Fruit fly (Drosophila melanogaster) whole organism, prepupa: ENCODE data around the gene Wnt4.

Source experiments
- Blimp-1 ChIP-seq: fragments of 200-800 bp; sonication (Bioruptor generic); optimal IDR thresholded peaks from 3 replicates; lab custom pipeline; 2017; ENCODE audit warnings: missing biosample characterization, missing genetic modification characterization, mild to moderate bottlenecking, moderate library complexity, missing genetic modification reagents
- CG10631 ChIP-seq: fragments of 200-800 bp; sonication (Bioruptor generic); optimal IDR thresholded peaks from 2 replicates; lab custom pipeline; 2016; ENCODE audit warnings: missing biosample characterization, missing genetic modification characterization
- CG10669 ChIP-seq: fragments of 200-800 bp; sonication (Bioruptor generic); optimal IDR thresholded peaks from 3 replicates; lab custom pipeline; 2018; ENCODE audit warnings: missing biosample characterization, mild to moderate bottlenecking, missing genetic modification characterization, moderate library complexity
- CG11294 ChIP-seq: fragments of 200-800 bp; sonication (Bioruptor generic); IDR thresholded peaks from 2 replicates; pipeline ENCODE4 v1.3.6; 2022; ENCODE audit warnings: missing biosample characterization, missing genetic modification characterization
- CG11762 ChIP-seq: fragments of 200-800 bp; sonication (Bioruptor generic); optimal IDR thresholded peaks from 3 replicates; lab custom pipeline; 2016; ENCODE audit warnings: missing biosample characterization, missing genetic modification characterization; ENCODE audit not compliant: insufficient read depth
- CG11902 ChIP-seq: fragments of 200-800 bp; sonication (Bioruptor generic); optimal IDR thresholded peaks from 3 replicates; lab custom pipeline; 2016; ENCODE audit warnings: missing biosample characterization, missing genetic modification characterization
- CG1621 ChIP-seq: fragments of 200-800 bp; sonication (Bioruptor generic); optimal IDR thresholded peaks from 3 replicates; lab custom pipeline; 2018; ENCODE audit warnings: missing biosample characterization, mild to moderate bottlenecking, missing genetic modification characterization
- CG16779 ChIP-seq: fragments of 200-800 bp; sonication (Bioruptor generic); optimal IDR thresholded peaks from 3 replicates; lab custom pipeline; 2017; ENCODE audit warnings: missing biosample characterization, mild to moderate bottlenecking, missing genetic modification characterization
- CG3032 ChIP-seq: fragments of 200-800 bp; optimal IDR thresholded peaks from 2 replicates; lab custom pipeline; 2019; ENCODE audit warnings: missing biosample characterization, mild to moderate bottlenecking, missing genetic modification characterization, moderate library complexity
- CG31627 ChIP-seq: fragments of 200-800 bp; sonication (Bioruptor generic); optimal IDR thresholded peaks from 3 replicates; lab custom pipeline; 2016; ENCODE audit warnings: missing biosample characterization, missing genetic modification characterization
- CG34406 ChIP-seq: fragments of 200-800 bp; sonication (Bioruptor generic); optimal IDR thresholded peaks from 3 replicates; lab custom pipeline; 2016; ENCODE audit warnings: missing biosample characterization, missing genetic modification characterization
- CG3919 ChIP-seq: fragments of 200-800 bp; sonication (Bioruptor generic); optimal IDR thresholded peaks from 3 replicates; lab custom pipeline; 2016; ENCODE audit warnings: missing biosample characterization, missing genetic modification characterization
- CG4318 ChIP-seq: fragments of 200-800 bp; sonication (Bioruptor generic); optimal IDR thresholded peaks from 3 replicates; lab custom pipeline; 2017; ENCODE audit warnings: missing biosample characterization, mild to moderate bottlenecking, missing genetic modification characterization
- CG6163 ChIP-seq: fragments of 200-800 bp; sonication (Bioruptor generic); IDR thresholded peaks from 3 replicates; pipeline ENCODE4 v1.3.6; 2022; ENCODE audit warnings: missing biosample characterization, missing genetic modification characterization
- CG6792 ChIP-seq: fragments of 200-800 bp; sonication (Bioruptor generic); optimal IDR thresholded peaks from 3 replicates; lab custom pipeline; 2016; ENCODE audit warnings: missing biosample characterization, missing genetic modification characterization
- CG6808 ChIP-seq: fragments of 200-800 bp; sonication (Bioruptor generic); optimal IDR thresholded peaks from 3 replicates; lab custom pipeline; 2017; ENCODE audit warnings: missing biosample characterization, missing genetic modification characterization, mild to moderate bottlenecking, moderate library complexity, missing genetic modification reagents
- CG8119 ChIP-seq: fragments of 200-800 bp; sonication (Bioruptor generic); IDR thresholded peaks from 3 replicates; pipeline ENCODE4 v1.3.6; 2022; ENCODE audit warnings: missing biosample characterization, missing genetic modification characterization
- CG8319 ChIP-seq: fragments of 200-800 bp; sonication (Bioruptor generic); optimal IDR thresholded peaks from 3 replicates; lab custom pipeline; 2016; ENCODE audit warnings: missing biosample characterization, missing genetic modification characterization
- CG8632 ChIP-seq: fragments of 200-800 bp; sonication (Bioruptor generic); optimal IDR thresholded peaks from 3 replicates; lab custom pipeline; 2016; ENCODE audit warnings: missing biosample characterization, missing genetic modification characterization
- Eip78C ChIP-seq: fragments of 200-800 bp; sonication (Bioruptor generic); peaks from one replicate; lab custom pipeline; 2016; ENCODE audit warnings: missing biosample characterization, missing genetic modification characterization
- Eip93F ChIP-seq: fragments of 200-800 bp; sonication (Bioruptor generic); optimal IDR thresholded peaks from 2 replicates; lab custom pipeline; 2016; ENCODE audit warnings: missing biosample characterization, mild to moderate bottlenecking, missing genetic modification characterization
- Ets96B ChIP-seq: fragments of 200-800 bp; optimal IDR thresholded peaks from 2 replicates; lab custom pipeline; 2019; ENCODE audit warnings: missing biosample characterization, mild to moderate bottlenecking, missing genetic modification characterization, moderate library complexity
- Hr38 ChIP-seq: sonication (Bioruptor generic); optimal IDR thresholded peaks from 2 replicates; lab custom pipeline; 2016; ENCODE audit warnings: missing biosample characterization, missing genetic modification characterization
- Hr39 ChIP-seq: fragments of 200-800 bp; sonication (Bioruptor generic); optimal IDR thresholded peaks from 2 replicates; lab custom pipeline; 2016; ENCODE audit warnings: missing biosample characterization, missing genetic modification characterization
- Hr4 ChIP-seq: fragments of 200-800 bp; sonication (Bioruptor generic); optimal IDR thresholded peaks from 3 replicates; lab custom pipeline; 2016; ENCODE audit warnings: missing biosample characterization, missing genetic modification characterization
- Lpt ChIP-seq: fragments of 200-800 bp; sonication (Bioruptor generic); optimal IDR thresholded peaks from 3 replicates; lab custom pipeline; 2016; ENCODE audit warnings: missing biosample characterization, missing genetic modification characterization
- Met ChIP-seq: fragments of 200-800 bp; sonication (Bioruptor generic); optimal IDR thresholded peaks from 3 replicates; lab custom pipeline; 2016; ENCODE audit warnings: missing biosample characterization, missing genetic modification characterization
- OdsH ChIP-seq: fragments of 200-800 bp; sonication (Bioruptor generic); optimal IDR thresholded peaks from 3 replicates; lab custom pipeline; 2016; ENCODE audit warnings: missing biosample characterization, missing genetic modification characterization
- Smox ChIP-seq: fragments of 200-800 bp; sonication (Bioruptor generic); optimal IDR thresholded peaks from 3 replicates; lab custom pipeline; 2016; ENCODE audit warnings: missing biosample characterization, missing genetic modification characterization
- Sox102F ChIP-seq: fragments of 200-800 bp; sonication (Bioruptor generic); optimal IDR thresholded peaks from 2 replicates; lab custom pipeline; 2016; ENCODE audit warnings: missing biosample characterization, mild to moderate bottlenecking, missing genetic modification characterization
- Sox15 ChIP-seq: fragments of 200-800 bp; sonication (Bioruptor generic); optimal IDR thresholded peaks from 3 replicates; lab custom pipeline; 2016; ENCODE audit warnings: missing biosample characterization, missing genetic modification characterization
- achi ChIP-seq: fragments of 200-800 bp; sonication (Bioruptor generic); optimal IDR thresholded peaks from 3 replicates; lab custom pipeline; 2016; ENCODE audit warnings: missing biosample characterization, missing genetic modification characterization
- acj6 ChIP-seq: fragments of 200-800 bp; sonication (Bioruptor generic); optimal IDR thresholded peaks from 3 replicates; lab custom pipeline; 2016; ENCODE audit warnings: missing biosample characterization, missing genetic modification characterization
- dac ChIP-seq: fragments of 200-800 bp; sonication (Bioruptor generic); optimal IDR thresholded peaks from 2 replicates; lab custom pipeline; 2017; ENCODE audit warnings: missing biosample characterization, mild to moderate bottlenecking, missing genetic modification characterization
- dsx ChIP-seq: fragments of 200-800 bp; optimal IDR thresholded peaks from 3 replicates; lab custom pipeline; 2019; ENCODE audit warnings: missing biosample characterization, mild to moderate bottlenecking, missing genetic modification characterization, moderate library complexity; ENCODE audit not compliant: poor library complexity, severe bottlenecking
- eg ChIP-seq: fragments of 200-800 bp; sonication (Bioruptor generic); IDR thresholded peaks from 3 replicates; pipeline ENCODE4 v1.3.6; 2022; ENCODE audit warnings: missing biosample characterization, missing genetic modification characterization
- esn ChIP-seq: fragments of 200-800 bp; sonication (Bioruptor generic); optimal IDR thresholded peaks from 2 replicates; lab custom pipeline; 2016; ENCODE audit warnings: missing biosample characterization, mild to moderate bottlenecking, missing genetic modification characterization, moderate library complexity
- fd85E ChIP-seq: fragments of 200-800 bp; sonication (Bioruptor generic); optimal IDR thresholded peaks from 3 replicates; lab custom pipeline; 2016; ENCODE audit warnings: missing biosample characterization, missing genetic modification characterization
- fkh ChIP-seq: fragments of 200-800 bp; sonication (Bioruptor generic); optimal IDR thresholded peaks from 3 replicates; lab custom pipeline; 2017; ENCODE audit warnings: missing biosample characterization, mild to moderate bottlenecking, missing genetic modification characterization, moderate library complexity
- net ChIP-seq: fragments of 200-800 bp; sonication (Bioruptor generic); optimal IDR thresholded peaks from 3 replicates; lab custom pipeline; 2016; ENCODE audit warnings: missing biosample characterization, missing genetic modification characterization
- pdm3 ChIP-seq: fragments of 200-800 bp; sonication (Bioruptor generic); optimal IDR thresholded peaks from 3 replicates; lab custom pipeline; 2016; ENCODE audit warnings: missing biosample characterization, missing genetic modification characterization
- salr ChIP-seq, 2 experiments: fragments of 200-800 bp; sonication (Bioruptor generic); optimal IDR thresholded peaks; 3 replicates each; lab custom pipeline; 2016 to 2018; ENCODE audit warnings: missing biosample characterization in 2 of 2, missing genetic modification characterization in 2 of 2, mild to moderate bottlenecking in 1 of 2
- spab ChIP-seq: fragments of 200-800 bp; sonication (Bioruptor generic); optimal IDR thresholded peaks from 2 replicates; lab custom pipeline; 2017; ENCODE audit warnings: missing biosample characterization, mild to moderate bottlenecking, missing genetic modification characterization, missing genetic modification reagents
- ss ChIP-seq, 2 experiments: fragments of 200-800 bp; sonication (Bioruptor generic); optimal IDR thresholded peaks; 2 replicates in 1 of 2; 3 replicates in 1 of 2; lab custom pipeline; 2017 to 2018; ENCODE audit warnings: mild to moderate bottlenecking in 2 of 2, missing biosample characterization in 2 of 2, missing genetic modification characterization in 2 of 2, moderate library complexity in 1 of 2
- svp ChIP-seq: fragments of 200-800 bp; sonication (Bioruptor generic); peaks from one replicate; lab custom pipeline; 2016; ENCODE audit warnings: missing biosample characterization, missing genetic modification characterization

Gene Wnt4

dm6 chr2L:7277017-7277416, at the start of gene Wnt4:
TSS of gene Wnt4 (minus strand) at chr2L:7277171.
- TF ChIP-seq eg (GFP tag; lab: Robert Waterston, UW) = peak; percentile 40; the same call in 1 of the 3 replicates
- TF ChIP-seq salr (GFP tag; optimal IDR thresholded peaks at IDR 0.05; lab: Kevin White, UChicago) = no peak
- peak in 1 of 2 experiments; percentile 8 for TF ChIP-seq ss (GFP tag; optimal IDR thresholded peaks at IDR 0.05; lab: Kevin White, UChicago)
- peak; percentile 5 for TF ChIP-seq Lpt (GFP tag; lab: Kevin White, UChicago)
- TF ChIP-seq dsx (GFP tag; lab: Kevin White, UChicago) = peak; percentile 22
- no peak for TF ChIP-seq net (GFP tag; lab: Kevin White, UChicago)
- no peak for TF ChIP-seq Eip78C (GFP tag; lab: Kevin White, UChicago)
- TF ChIP-seq CG6163 (GFP tag; lab: Robert Waterston, UW) = peak; percentile 12; the same call in 1 of the 3 replicates
- peak; percentile 91 for TF ChIP-seq CG3919 (GFP tag; lab: Kevin White, UChicago)
- TF ChIP-seq fkh (GFP tag; lab: Kevin White, UChicago) = no peak

dm6 chr2L:7326405-7326804, 49.4 kb upstream of the Wnt4 start:
- TF ChIP-seq Met (GFP tag; lab: Kevin White, UChicago) (no peak), Eip78C (GFP tag; lab: Kevin White, UChicago) (peak; percentile 48), CG8119 (GFP tag; lab: Robert Waterston, UW) (0 out of 3 replicates have a peak, but pooled peaks have one; percentile 16), CG10669 (GFP tag; lab: Kevin White, UChicago) (peak; percentile 2), eg (GFP tag; lab: Robert Waterston, UW) (peak; percentile 63; the same call in 2 of the 3 replicates)

- TF ChIP-seq Hr38 (GFP tag; lab: Kevin White, UChicago) (no peak), CG34406 (peak; percentile 14), Lpt (GFP tag; lab: Kevin White, UChicago) (no peak), Blimp-1 (no peak), Sox102F (GFP tag; lab: Kevin White, UChicago) (peak; percentile 28), CG1621 (tag; lab: Kevin White, UChicago) (peak; percentile 45), CG4318 (GFP tag; lab: Kevin White, UChicago) (no peak), dsx (GFP tag; lab: Kevin White, UChicago) (peak; percentile 44), Smox (peak; percentile 34), spab (GFP tag; lab: Kevin White, UChicago) (peak; percentile 72), Met (GFP tag; lab: Kevin White, UChicago) (peak; percentile 70), CG11762 (GFP tag; lab: Kevin White, UChicago) (peak; percentile 9), CG11902 (no peak), dac (GFP tag; lab: Kevin White, UChicago) (no peak), OdsH (peak; percentile 56), CG31627 (GFP tag; lab: Kevin White, UChicago) (no peak), fd85E (GFP tag; lab: Kevin White, UChicago) (no peak), svp (GFP tag; lab: Kevin White, UChicago) (peak; percentile 74), CG8119 (GFP tag; lab: Robert Waterston, UW) (peak; percentile 47; the same call in 1 of the 3 replicates), Hr39 (GFP tag; lab: Kevin White, UChicago) (peak; percentile 1), pdm3 (peak; percentile 42), CG11294 (no peak), Eip93F (GFP tag; lab: Kevin White, UChicago) (no peak), acj6 (GFP tag; lab: Kevin White, UChicago) (peak; percentile 35), CG16779 (tag; lab: Kevin White, UChicago) (peak; percentile 17), Eip78C (GFP tag; lab: Kevin White, UChicago) (peak; percentile 81), ss (GFP tag; optimal IDR thresholded peaks at IDR 0.05; lab: Kevin White, UChicago) (peak in 1 of 2 experiments; percentile 18), CG10631 (GFP tag; lab: Kevin White, UChicago) (peak; percentile 66), CG6792 (GFP tag; lab: Kevin White, UChicago) (peak; percentile 29), CG8632 (peak; percentile 23), net (GFP tag; lab: Kevin White, UChicago) (peak; percentile 35), achi (peak; percentile 62), CG3032 (tag; lab: Kevin White, UChicago) (peak; percentile 75), Hr4 (GFP tag; lab: Kevin White, UChicago) (no peak), CG6808 (GFP tag; lab: Kevin White, UChicago) (peak; percentile 79), CG8319 (GFP tag; lab: Kevin White, UChicago) (peak; percentile 30), Ets96B (tag; lab: Kevin White, UChicago) (peak; percentile 84), CG6163 (GFP tag; lab: Robert Waterston, UW) (peak; percentile 79), Sox15 (GFP tag; lab: Kevin White, UChicago) (peak; percentile 3), esn (GFP tag; lab: Kevin White, UChicago) (peak; percentile 61)
These were observed 46.0 kb upstream of the Wnt4 start for dm6 chr2L:7323005-7323404.
